Worm (Caenorhabditis elegans) whole organism, mixed stage, embryonic: Measurements from ENCODE around the gene teg-1.

Experiments used
- ceh-43 ChIP-seq: fragments of 200-800 bp; sonication (Bioruptor generic); optimal IDR thresholded peaks from 2 replicates; lab custom pipeline; 2018; ENCODE audit warnings: mild to moderate bottlenecking, missing genetic modification characterization, moderate library complexity, missing compliant biosample characterization
- lsy-2 ChIP-seq: fragments of 150-350 bp; optimal IDR thresholded peaks from 2 replicates; lab custom pipeline; 2014; ENCODE audit warnings: missing biosample characterization, missing genetic modification characterization
- pha-4 ChIP-seq: fragments of 150-350 bp; optimal IDR thresholded peaks from 2 replicates; lab custom pipeline; 2018; ENCODE audit warnings: missing biosample characterization, missing genetic modification reagents, missing genetic modification characterization
- unc-39 ChIP-seq: fragments of 150-350 bp; optimal IDR thresholded peaks from 2 replicates; lab custom pipeline; 2014; ENCODE audit warnings: missing biosample characterization, missing genetic modification characterization
- ztf-11 ChIP-seq: fragments of 150-350 bp; optimal IDR thresholded peaks from 2 replicates; lab custom pipeline; 2014; ENCODE audit warnings: missing biosample characterization, missing genetic modification characterization

ce11 chrIII:11344125-11344524, 26.1 kb upstream of the teg-1 start:
- TF ChIP-seq unc-39 (no peak), ceh-43 (GFP tag; lab: Kevin White, UChicago) (no peak), pha-4 (tag; lab: Kevin White, UChicago) (no peak), lsy-2 (tag; lab: Kevin White, UChicago) (no peak), ztf-11 (tag; lab: Kevin White, UChicago) (no peak)
